Fruit fly (Drosophila melanogaster) whole organism, pupa: ENCODE results near the gene Tsr1.

ENCODE experiments used
- CG17806 ChIP-seq: fragments of 200-800 bp; sonication (Bioruptor generic); optimal IDR thresholded peaks from 2 replicates; lab custom pipeline; 2018; ENCODE audit warnings: missing biosample characterization, mild to moderate bottlenecking, missing genetic modification characterization, moderate library complexity
- CG8159 ChIP-seq: fragments of 200-800 bp; sonication (Bioruptor generic); optimal IDR thresholded peaks from 3 replicates; lab custom pipeline; 2018; ENCODE audit warnings: missing biosample characterization, mild to moderate bottlenecking, missing genetic modification characterization, moderate library complexity
- Pif1A ChIP-seq: fragments of 200-800 bp; sonication (Bioruptor generic); optimal IDR thresholded peaks from 3 replicates; lab custom pipeline; 2016; ENCODE audit warnings: missing biosample characterization, missing genetic modification characterization
- fd96Ca ChIP-seq: fragments of 200-800 bp; sonication (Bioruptor generic); IDR thresholded peaks from 3 replicates; pipeline ENCODE4 v1.3.6; 2022; ENCODE audit warnings: missing biosample characterization, missing genetic modification characterization

- TF ChIP-seq CG17806 (no peak), fd96Ca (GFP tag; lab: Robert Waterston, UW) (peak; percentile 78; the same call in 2 of the 3 replicates), CG8159 (tag; lab: Kevin White, UChicago) (peak; percentile 57), Pif1A (no peak)
Observed at dm6 chr3L:21285639-21286338, 49.2 kb upstream of the Tsr1 start, which contains the start of the genes CG12974 and pzg.
